Worm (Caenorhabditis elegans) whole organism, L2 larva: ENCODE data around the gene col-187.

ENCODE experiments used
- C34F6.9 ChIP-seq: fragments of 150-350 bp; optimal IDR thresholded peaks from 2 replicates; lab custom pipeline; 2014; ENCODE audit warnings: missing biosample characterization, missing genetic modification characterization
- R02D3.7 ChIP-seq: fragments of 150-350 bp; optimal IDR thresholded peaks from 2 replicates; lab custom pipeline; 2014; ENCODE audit warnings: missing biosample characterization, missing genetic modification characterization
- Y55F3AM.14 ChIP-seq: fragments of 200-800 bp; sonication (Bioruptor generic); optimal IDR thresholded peaks from 2 replicates; lab custom pipeline; 2018; ENCODE audit warnings: mild to moderate bottlenecking, missing genetic modification characterization, missing compliant biosample characterization
- blmp-1 ChIP-seq: sonication (generic microtip); optimal IDR thresholded peaks from 2 replicates; lab custom pipeline; 2017; ENCODE audit warnings: missing genetic modification characterization, mild to moderate bottlenecking, missing compliant biosample characterization, antibody characterized with exemption, moderate library complexity; ENCODE audit not compliant: insufficient read depth
- ceh-16 ChIP-seq: fragments of 150-350 bp; optimal IDR thresholded peaks from 2 replicates; lab custom pipeline; 2014; ENCODE audit warnings: missing biosample characterization, missing genetic modification characterization
- crh-2 ChIP-seq: sonication (generic microtip); optimal IDR thresholded peaks from 2 replicates; lab custom pipeline; 2017; ENCODE audit warnings: missing biosample characterization, missing genetic modification characterization
- dmd-4 ChIP-seq: sonication (generic microtip); optimal IDR thresholded peaks from 2 replicates; lab custom pipeline; 2017; ENCODE audit warnings: missing biosample characterization, missing genetic modification characterization
- elt-1 ChIP-seq: fragments of 150-350 bp; optimal IDR thresholded peaks from 2 replicates; lab custom pipeline; 2014; ENCODE audit warnings: missing biosample characterization, missing genetic modification characterization
- elt-3 ChIP-seq: sonication (generic microtip); optimal IDR thresholded peaks from 2 replicates; lab custom pipeline; 2017; ENCODE audit warnings: missing biosample characterization, missing genetic modification characterization
- lin-11 ChIP-seq: fragments of 150-350 bp; sonication (generic microtip); optimal IDR thresholded peaks from 2 replicates; lab custom pipeline; 2014; ENCODE audit warnings: missing biosample characterization, missing genetic modification characterization, inconsistent platforms, mixed read lengths
- lin-39 ChIP-seq: fragments of 150-350 bp; optimal IDR thresholded peaks from 2 replicates; lab custom pipeline; 2014; ENCODE audit warnings: missing biosample characterization, missing genetic modification reagents, missing genetic modification characterization
- lsy-2 ChIP-seq, 2 experiments: fragments of 150-350 bp in 1 of 2; sonication (generic microtip) in 1 of 2; optimal IDR thresholded peaks; 2 replicates each; lab custom pipeline; 2014 to 2017; ENCODE audit warnings: missing biosample characterization in 2 of 2, missing genetic modification characterization in 2 of 2
- mab-5 ChIP-seq: fragments of 150-350 bp; optimal IDR thresholded peaks from 2 replicates; lab custom pipeline; 2014; ENCODE audit warnings: missing biosample characterization, missing genetic modification characterization
- mbf-1 ChIP-seq: sonication (generic microtip); optimal IDR thresholded peaks from 2 replicates; lab custom pipeline; 2017; ENCODE audit warnings: missing biosample characterization, missing genetic modification characterization
- nhr-11 ChIP-seq: fragments of 150-350 bp; optimal IDR thresholded peaks from 2 replicates; lab custom pipeline; 2014; ENCODE audit warnings: missing biosample characterization, missing genetic modification characterization
- nhr-23 ChIP-seq: fragments of 150-350 bp; optimal IDR thresholded peaks from 2 replicates; lab custom pipeline; 2014; ENCODE audit warnings: missing biosample characterization, missing genetic modification reagents, missing genetic modification characterization
- nhr-25 ChIP-seq: fragments of 150-350 bp; sonication (generic microtip); optimal IDR thresholded peaks from 3 replicates; lab custom pipeline; 2014; ENCODE audit warnings: missing biosample characterization, missing genetic modification characterization
- nhr-77 ChIP-seq: fragments of 150-350 bp; optimal IDR thresholded peaks from 2 replicates; lab custom pipeline; 2014; ENCODE audit warnings: missing biosample characterization, missing genetic modification characterization
- peb-1 ChIP-seq: fragments of 150-350 bp; optimal IDR thresholded peaks from 2 replicates; lab custom pipeline; 2014; ENCODE audit warnings: missing biosample characterization, missing genetic modification characterization
- sem-4 ChIP-seq: fragments of 150-350 bp; optimal IDR thresholded peaks from 2 replicates; lab custom pipeline; 2014; ENCODE audit warnings: missing biosample characterization, missing genetic modification reagents, missing genetic modification characterization
- skn-1 ChIP-seq: sonication (generic microtip); optimal IDR thresholded peaks from 2 replicates; lab custom pipeline; 2017; ENCODE audit warnings: missing biosample characterization, missing genetic modification characterization
- sma-9 ChIP-seq, 2 experiments: fragments of 150-350 bp in 1 of 2; sonication (generic microtip) in 1 of 2; optimal IDR thresholded peaks; 2 replicates each; lab custom pipeline; 2014 to 2016; ENCODE audit warnings: missing genetic modification characterization in 2 of 2, mild to moderate bottlenecking in 1 of 2, missing biosample characterization in 1 of 2, missing compliant biosample characterization in 1 of 2, missing genetic modification reagents in 1 of 2, moderate library complexity in 1 of 2
- snpc-4 ChIP-seq: fragments of 150-350 bp; optimal IDR thresholded peaks from 2 replicates; lab custom pipeline; 2014; ENCODE audit warnings: missing biosample characterization, missing genetic modification characterization
- unc-39 ChIP-seq: fragments of 150-350 bp; optimal IDR thresholded peaks from 2 replicates; lab custom pipeline; 2014; ENCODE audit warnings: missing biosample characterization, missing genetic modification characterization
- unc-62 ChIP-seq: fragments of 150-350 bp; optimal IDR thresholded peaks from 2 replicates; lab custom pipeline; 2014; ENCODE audit warnings: missing biosample characterization, missing genetic modification reagents, missing genetic modification characterization
- zag-1 ChIP-seq: fragments of 150-350 bp; optimal IDR thresholded peaks from 2 replicates; lab custom pipeline; 2014; ENCODE audit warnings: missing biosample characterization, missing genetic modification characterization
- ztf-11 ChIP-seq: sonication (generic microtip); optimal IDR thresholded peaks from 2 replicates; lab custom pipeline; 2017; ENCODE audit warnings: missing biosample characterization, missing genetic modification characterization
- ztf-4 ChIP-seq: fragments of 150-350 bp; optimal IDR thresholded peaks from 2 replicates; lab custom pipeline; 2014; ENCODE audit warnings: missing biosample characterization, missing genetic modification characterization

col-187 gene

DNA sequence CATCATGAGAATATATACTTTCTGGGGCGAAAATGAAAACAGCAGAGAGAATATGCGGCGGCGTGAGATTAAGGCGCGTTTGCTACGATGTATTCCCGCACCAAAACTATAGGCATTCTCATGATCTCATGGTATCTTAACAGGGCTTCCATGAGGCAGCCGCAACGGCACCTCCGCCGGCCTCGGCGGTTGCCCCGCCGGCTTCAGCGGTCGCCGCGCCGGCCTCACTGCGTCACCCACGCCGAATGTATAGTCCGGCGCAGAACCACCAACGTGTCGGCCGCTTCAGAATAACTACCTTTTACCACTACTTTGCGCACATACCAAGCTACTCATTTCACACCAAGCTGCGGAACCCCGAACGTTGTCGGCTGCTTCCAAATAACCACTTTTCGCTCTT is 44.9 kb downstream of the col-187 start:
- no peak for TF ChIP-seq R02D3.7 (tag; lab: Kevin White, UChicago)
- no peak for TF ChIP-seq lin-39
- TF ChIP-seq nhr-77 = no peak
- no peak for TF ChIP-seq C34F6.9 (tag; lab: Kevin White, UChicago)
- TF ChIP-seq nhr-23 (tag; lab: Kevin White, UChicago) = no peak
- no peak for TF ChIP-seq unc-62 (GFP tag; lab: Kevin White, UChicago)
- no peak for TF ChIP-seq lin-11 (tag; lab: Kevin White, UChicago)
- no peak for TF ChIP-seq ztf-11 (tag; lab: Kevin White, UChicago)
- TF ChIP-seq unc-39 (tag; lab: Kevin White, UChicago) = no peak
- TF ChIP-seq elt-3 (tag; lab: Kevin White, UChicago) = no peak
- no peak for TF ChIP-seq Y55F3AM.14 (GFP tag; lab: Kevin White, UChicago)
- no peak for TF ChIP-seq sma-9 (GFP tag; optimal IDR thresholded peaks at IDR 0.05; lab: Kevin White, UChicago)
- no peak for TF ChIP-seq sma-9 (tag; optimal IDR thresholded peaks at IDR 0.05; lab: Kevin White, UChicago)
- no peak for TF ChIP-seq lsy-2 (tag; optimal IDR thresholded peaks at IDR 0.05; lab: Kevin White, UChicago)
- no peak for TF ChIP-seq mab-5 (tag; lab: Kevin White, UChicago)

DNA sequence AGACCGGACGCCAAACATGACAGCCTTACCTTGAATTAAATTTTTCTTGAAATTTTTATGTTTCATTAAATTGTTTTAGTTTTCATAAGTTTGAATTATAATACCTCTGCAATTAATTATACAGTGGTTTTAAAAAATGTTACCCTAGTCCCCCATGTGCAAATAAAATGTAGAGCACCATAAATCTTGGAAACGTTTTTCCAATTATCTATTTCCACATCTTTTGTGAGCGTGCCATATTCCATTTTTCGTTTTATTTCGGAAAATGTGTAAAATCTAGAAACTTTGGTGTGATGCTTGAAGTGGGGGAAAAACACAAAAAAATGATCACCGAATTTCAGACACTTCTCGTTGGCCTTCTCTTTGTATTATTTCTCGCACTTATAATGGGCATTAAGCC is 49.9 kb downstream of the col-187 start:
- TF ChIP-seq nhr-25 (tag; lab: Kevin White, UChicago) = no peak
- TF ChIP-seq ceh-16 (tag; lab: Kevin White, UChicago) = no peak
- no peak for TF ChIP-seq lin-39
- no peak for TF ChIP-seq elt-1 (tag; lab: Kevin White, UChicago)
- no peak for TF ChIP-seq sma-9 (GFP tag; optimal IDR thresholded peaks at IDR 0.05; lab: Kevin White, UChicago)
- TF ChIP-seq sma-9 (tag; optimal IDR thresholded peaks at IDR 0.05; lab: Kevin White, UChicago) = no peak
- TF ChIP-seq zag-1 (tag; lab: Kevin White, UChicago) = no peak
- no peak for TF ChIP-seq peb-1
- no peak for TF ChIP-seq sem-4 (tag; lab: Kevin White, UChicago)
- TF ChIP-seq snpc-4 (tag; lab: Kevin White, UChicago) = no peak
- no peak for TF ChIP-seq ztf-4
- no peak for TF ChIP-seq crh-2
- TF ChIP-seq blmp-1 (tag; lab: Kevin White, UChicago) = no peak
- TF ChIP-seq nhr-11 = no peak
- no peak for TF ChIP-seq lsy-2 (tag; optimal IDR thresholded peaks at IDR 0.05; lab: Kevin White, UChicago)
- TF ChIP-seq skn-1 = no peak
- TF ChIP-seq, all 48 proteins: peak for 0

DNA sequence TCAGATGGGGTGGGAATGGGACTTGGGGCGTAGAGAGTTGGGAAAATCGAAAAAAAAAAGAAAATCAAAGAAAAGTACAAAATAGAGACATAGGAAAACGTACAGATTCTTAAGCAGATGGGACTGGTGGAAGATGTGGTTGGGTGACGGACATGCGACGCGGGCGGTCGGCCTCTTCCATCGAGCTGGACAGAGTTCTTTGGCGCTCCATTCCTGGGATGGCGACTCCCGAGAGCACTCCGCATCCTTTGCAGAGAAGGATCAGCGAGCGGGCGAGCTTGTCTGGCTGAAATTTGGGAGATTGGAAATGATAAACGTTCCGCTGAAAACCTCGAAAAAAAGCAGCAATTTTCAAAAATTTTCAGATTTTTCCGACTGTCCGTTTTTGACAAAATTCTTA is 51.6 kb downstream of the col-187 start:
- no peak for TF ChIP-seq mbf-1 (tag; lab: Kevin White, UChicago)
- no peak for TF ChIP-seq unc-62 (GFP tag; lab: Kevin White, UChicago)
- no peak for TF ChIP-seq blmp-1 (tag; lab: Kevin White, UChicago)
- TF ChIP-seq nhr-77 = no peak
- no peak for TF ChIP-seq skn-1
- no peak for TF ChIP-seq dmd-4 (tag; lab: Kevin White, UChicago)
